Worm (Caenorhabditis elegans) whole organism, young adult: ENCODE data around the gene F09E5.12.

ENCODE experiments used
- B0035.1 ChIP-seq: sonication (generic microtip); optimal IDR thresholded peaks from 2 replicates; lab custom pipeline; 2016; ENCODE audit warnings: missing genetic modification characterization, mild to moderate bottlenecking, missing compliant biosample characterization, missing genotype, missing genetic modification reagents
- B0336.3 ChIP-seq: fragments of 200-800 bp; sonication (Bioruptor generic); IDR thresholded peaks from 2 replicates; pipeline ENCODE4 v1.3.6; 2022; ENCODE audit warnings: missing genetic modification characterization, missing compliant biosample characterization
- F37B4.10 ChIP-seq: fragments of 200-800 bp; sonication (Bioruptor generic); IDR thresholded peaks from 2 replicates; pipeline ENCODE4 v1.3.6; 2022; ENCODE audit warnings: missing genetic modification characterization, missing compliant biosample characterization
- F49E8.2 ChIP-seq: sonication (generic microtip); optimal IDR thresholded peaks from 3 replicates; lab custom pipeline; 2017; ENCODE audit warnings: missing genetic modification characterization, mild to moderate bottlenecking, missing compliant biosample characterization, antibody characterized with exemption, moderate library complexity; ENCODE audit not compliant: insufficient read depth
- F57A8.1 ChIP-seq: fragments of 200-800 bp; sonication (Bioruptor generic); optimal IDR thresholded peaks from 2 replicates; lab custom pipeline; 2018; ENCODE audit warnings: mild to moderate bottlenecking, missing genetic modification characterization, moderate library complexity, missing compliant biosample characterization
- F57C9.4 ChIP-seq: sonication (generic microtip); optimal IDR thresholded peaks from 2 replicates; lab custom pipeline; 2017; ENCODE audit warnings: mild to moderate bottlenecking, missing genetic modification characterization, missing compliant biosample characterization
- T26A5.8 ChIP-seq: sonication (generic microtip); optimal IDR thresholded peaks from 2 replicates; lab custom pipeline; 2016; ENCODE audit warnings: missing genetic modification characterization, missing compliant biosample characterization
- Y53F4B.3 ChIP-seq: fragments of 200-800 bp; sonication (Bioruptor generic); IDR thresholded peaks from 2 replicates; pipeline ENCODE4 v1.3.6; 2022; ENCODE audit warnings: missing genetic modification reagents, missing genetic modification characterization, missing compliant biosample characterization
- Y53G8AR.9 ChIP-seq: fragments of 200-800 bp; sonication (Bioruptor generic); conservative IDR thresholded peaks from 2 replicates; pipeline ENCODE4 v1.3.6; 2022; ENCODE audit warnings: missing genetic modification reagents, missing genetic modification characterization, missing compliant biosample characterization
- Y67H2A.10 ChIP-seq: fragments of 200-800 bp; sonication (Bioruptor generic); conservative IDR thresholded peaks from 2 replicates; pipeline ENCODE4 v1.3.6; 2022; ENCODE audit warnings: missing genetic modification reagents, missing genetic modification characterization, missing compliant biosample characterization
- Y95B8A.8 ChIP-seq: fragments of 200-800 bp; sonication (Bioruptor generic); IDR thresholded peaks from 2 replicates; pipeline ENCODE4 v1.3.6; 2022; ENCODE audit warnings: missing genetic modification reagents, missing genetic modification characterization, missing compliant biosample characterization
- ZK185.1 ChIP-seq: sonication (generic microtip); optimal IDR thresholded peaks from 2 replicates; lab custom pipeline; 2016; ENCODE audit warnings: mild to moderate bottlenecking, missing genetic modification characterization, missing compliant biosample characterization; ENCODE audit not compliant: poor library complexity, severe bottlenecking
- ama-1 ChIP-seq, 3 experiments: fragments of 150-350 bp in 1 of 3; sonication (generic microtip) in 2 of 3; optimal IDR thresholded peaks; 2 replicates each; lab custom pipeline; 2014 to 2018; ENCODE audit warnings: missing biosample characterization in 2 of 3, missing genetic modification characterization in 2 of 3, missing genetic modification reagents in 2 of 3
- aptf-2 ChIP-seq: fragments of 200-800 bp; sonication (Bioruptor generic); conservative IDR thresholded peaks from 2 replicates; pipeline ENCODE4 v1.3.6; 2022; ENCODE audit warnings: missing genetic modification reagents, missing genetic modification characterization, missing compliant biosample characterization
- aptf-3 ChIP-seq: fragments of 200-800 bp; sonication (Bioruptor generic); IDR thresholded peaks from 2 replicates; pipeline ENCODE4 v1.3.6; 2022; ENCODE audit warnings: missing genetic modification characterization, missing compliant biosample characterization
- attf-5 ChIP-seq: fragments of 200-800 bp; sonication (Bioruptor generic); optimal IDR thresholded peaks from 2 replicates; lab custom pipeline; 2018; ENCODE audit warnings: mild to moderate bottlenecking, missing genetic modification characterization, missing compliant biosample characterization
- attf-6 ChIP-seq: fragments of 200-800 bp; sonication (Bioruptor generic); IDR thresholded peaks from 2 replicates; pipeline ENCODE4 v1.3.6; 2022; ENCODE audit warnings: missing genetic modification reagents, missing genetic modification characterization, missing compliant biosample characterization
- cebp-1 ChIP-seq, 2 experiments: fragments of 200-800 bp in 1 of 2; sonication (Bioruptor generic) in 1 of 2; sonication (generic microtip) in 1 of 2; IDR thresholded peaks in 1 of 2; optimal IDR thresholded peaks in 1 of 2; 2 replicates each; pipeline versions ENCODE4 v1.3.6 to Lab custom; 2017 to 2022; ENCODE audit warnings: missing compliant biosample characterization in 2 of 2, missing genetic modification characterization in 2 of 2, mild to moderate bottlenecking in 1 of 2, missing genetic modification reagents in 1 of 2, moderate library complexity in 1 of 2
- ceh-40 ChIP-seq: fragments of 200-800 bp; sonication (Bioruptor generic); IDR thresholded peaks from 2 replicates; pipeline ENCODE4 v1.3.6; 2022; ENCODE audit warnings: missing genetic modification characterization, missing compliant biosample characterization
- die-1 ChIP-seq: sonication (generic microtip); optimal IDR thresholded peaks from 2 replicates; lab custom pipeline; 2016; ENCODE audit warnings: missing genotype, mild to moderate bottlenecking, missing genetic modification characterization, missing compliant biosample characterization
- egl-44 ChIP-seq: fragments of 200-800 bp; sonication (Bioruptor generic); IDR thresholded peaks from 2 replicates; pipeline ENCODE4 v1.3.6; 2022; ENCODE audit warnings: missing genetic modification reagents, missing genetic modification characterization, missing compliant biosample characterization
- ekl-4 ChIP-seq: fragments of 200-800 bp; sonication (Bioruptor generic); IDR thresholded peaks from 2 replicates; pipeline ENCODE4 v1.3.6; 2022; ENCODE audit warnings: missing genetic modification reagents, missing genetic modification characterization, missing compliant biosample characterization
- hmg-20 ChIP-seq: fragments of 200-800 bp; sonication (Bioruptor generic); IDR thresholded peaks from 2 replicates; pipeline ENCODE4 v1.3.6; 2022; ENCODE audit warnings: missing genetic modification reagents, missing genetic modification characterization, missing compliant biosample characterization
- hsf-1 ChIP-seq: fragments of 200-800 bp; sonication (Bioruptor generic); IDR thresholded peaks from 2 replicates; pipeline ENCODE4 v1.3.6; 2022; ENCODE audit warnings: missing genetic modification reagents, missing genetic modification characterization, missing compliant biosample characterization
- let-607 ChIP-seq, 2 experiments: fragments of 200-800 bp in 1 of 2; sonication (Bioruptor generic) in 1 of 2; sonication (generic microtip) in 1 of 2; optimal IDR thresholded peaks; 2 replicates each; lab custom pipeline; 2016 to 2018; ENCODE audit warnings: mild to moderate bottlenecking in 2 of 2, missing compliant biosample characterization in 2 of 2, missing genetic modification characterization in 2 of 2, moderate library complexity in 2 of 2, missing genotype in 1 of 2
- lin-26 ChIP-seq: fragments of 200-800 bp; sonication (Bioruptor generic); IDR thresholded peaks from 2 replicates; pipeline ENCODE4 v1.3.6; 2022; ENCODE audit warnings: missing genetic modification reagents, missing genetic modification characterization, missing compliant biosample characterization
- lin-54 ChIP-seq: fragments of 200-800 bp; sonication (Bioruptor generic); optimal IDR thresholded peaks from 2 replicates; lab custom pipeline; 2018; ENCODE audit warnings: mild to moderate bottlenecking, missing genetic modification characterization, missing compliant biosample characterization
- lsl-1 ChIP-seq: fragments of 200-800 bp; sonication (Bioruptor generic); optimal IDR thresholded peaks from 2 replicates; lab custom pipeline; 2018; ENCODE audit warnings: mild to moderate bottlenecking, missing genetic modification characterization, moderate library complexity, missing compliant biosample characterization
- madf-3 ChIP-seq: fragments of 200-800 bp; sonication (Bioruptor generic); IDR thresholded peaks from 2 replicates; pipeline ENCODE4 v1.3.6; 2022; ENCODE audit warnings: missing genetic modification reagents, missing genetic modification characterization, missing compliant biosample characterization
- madf-6 ChIP-seq: fragments of 200-800 bp; sonication (Bioruptor generic); IDR thresholded peaks from 2 replicates; pipeline ENCODE4 v1.3.6; 2022; ENCODE audit warnings: missing genetic modification reagents, missing genetic modification characterization, missing compliant biosample characterization
- mes-4 ChIP-seq: sonication (generic microtip); optimal IDR thresholded peaks from 2 replicates; lab custom pipeline; 2016; ENCODE audit warnings: missing genotype, missing genetic modification characterization, missing compliant biosample characterization
- nfya-2 ChIP-seq: fragments of 200-800 bp; sonication (Bioruptor generic); IDR thresholded peaks from 2 replicates; pipeline ENCODE4 v1.3.6; 2022; ENCODE audit warnings: missing genetic modification reagents, missing genetic modification characterization, missing compliant biosample characterization
- nhr-27 ChIP-seq: fragments of 200-800 bp; sonication (Bioruptor generic); optimal IDR thresholded peaks from 2 replicates; lab custom pipeline; 2018; ENCODE audit warnings: mild to moderate bottlenecking, missing genetic modification characterization, moderate library complexity, missing compliant biosample characterization
- pbrm-1 ChIP-seq: fragments of 200-800 bp; sonication (Bioruptor generic); IDR thresholded peaks from 2 replicates; pipeline ENCODE4 v1.3.6; 2022; ENCODE audit warnings: missing genetic modification reagents, missing genetic modification characterization, missing compliant biosample characterization
- rcor-1 ChIP-seq: fragments of 200-800 bp; sonication (Bioruptor generic); IDR thresholded peaks from 2 replicates; pipeline ENCODE4 v1.3.6; 2022; ENCODE audit warnings: missing genetic modification reagents, missing genetic modification characterization, missing compliant biosample characterization
- rec-8 ChIP-seq, 2 experiments: sonication (generic microtip); optimal IDR thresholded peaks; 2 replicates each; lab custom pipeline; 2016; ENCODE audit warnings: mild to moderate bottlenecking in 2 of 2, missing genetic modification characterization in 2 of 2, missing genetic modification reagents in 2 of 2, missing genotype in 2 of 2, missing biosample characterization in 1 of 2, missing compliant biosample characterization in 1 of 2, moderate library complexity in 1 of 2
- repo-1 ChIP-seq: sonication (generic microtip); optimal IDR thresholded peaks from 2 replicates; lab custom pipeline; 2017; ENCODE audit warnings: mild to moderate bottlenecking, missing genetic modification characterization, missing compliant biosample characterization
- sea-2 ChIP-seq: fragments of 200-800 bp; sonication (Bioruptor generic); IDR thresholded peaks from 2 replicates; pipeline ENCODE4 v1.3.6; 2022; ENCODE audit warnings: missing genetic modification characterization, missing compliant biosample characterization
- snpc-1.1 ChIP-seq: sonication (generic microtip); optimal IDR thresholded peaks from 2 replicates; lab custom pipeline; 2017; ENCODE audit warnings: missing genetic modification characterization, mild to moderate bottlenecking, missing compliant biosample characterization, antibody characterized with exemption, moderate library complexity, missing genotype, missing genetic modification reagents; ENCODE audit not compliant: insufficient read depth
- snpc-3.4 ChIP-seq: sonication (generic microtip); optimal IDR thresholded peaks from 2 replicates; lab custom pipeline; 2017; ENCODE audit warnings: missing genetic modification characterization, mild to moderate bottlenecking, missing compliant biosample characterization, antibody characterized with exemption, moderate library complexity, missing genotype, missing genetic modification reagents
- tbp1 ChIP-seq: fragments of 200-800 bp; sonication (Bioruptor generic); optimal IDR thresholded peaks from 2 replicates; lab custom pipeline; 2018; ENCODE audit warnings: mild to moderate bottlenecking, missing genetic modification characterization, missing compliant biosample characterization
- tbx-9 ChIP-seq: sonication (generic microtip); optimal IDR thresholded peaks from 2 replicates; lab custom pipeline; 2016; ENCODE audit warnings: borderline replicate concordance, missing genetic modification characterization, inconsistent platforms, missing compliant biosample characterization
- tlf-1 ChIP-seq: fragments of 200-800 bp; sonication (Bioruptor generic); optimal IDR thresholded peaks from 2 replicates; lab custom pipeline; 2018; ENCODE audit warnings: mild to moderate bottlenecking, missing genetic modification characterization, missing compliant biosample characterization
- ztf-18 ChIP-seq: sonication (generic microtip); optimal IDR thresholded peaks from 2 replicates; lab custom pipeline; 2016; ENCODE audit warnings: missing genotype, mild to moderate bottlenecking, missing genetic modification characterization, missing compliant biosample characterization
- ztf-25 ChIP-seq: fragments of 200-800 bp; sonication (Bioruptor generic); IDR thresholded peaks from 2 replicates; pipeline ENCODE4 v1.3.6; 2022; ENCODE audit warnings: missing genetic modification reagents, missing genetic modification characterization, missing compliant biosample characterization

The F09E5.12 gene

DNA sequence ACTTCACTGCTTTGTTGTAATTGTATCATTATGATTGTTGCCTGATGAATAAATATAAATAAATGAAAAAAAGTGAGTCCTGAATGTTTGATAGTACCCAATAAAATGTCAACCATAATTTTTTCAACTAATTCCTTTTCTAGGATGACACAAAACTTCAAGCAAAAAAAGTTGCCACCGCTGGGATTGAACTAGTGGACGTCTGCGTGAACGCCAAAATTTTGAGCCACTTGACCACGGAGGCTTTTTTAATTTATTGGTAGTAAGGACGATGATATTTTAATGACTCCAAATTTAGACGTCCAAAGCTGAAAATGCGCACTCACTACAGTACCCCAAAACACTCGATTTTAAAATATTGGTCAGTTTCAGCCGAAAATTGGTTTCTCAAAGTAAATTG, 16.9 kb downstream of the F09E5.12 start (continued):
- TF ChIP-seq attf-5 (GFP tag; lab: Kevin White, UChicago): peak; percentile 65
- peak; percentile 71; the same call in 1 of the 2 replicates for TF ChIP-seq Y53G8AR.9
- peak; percentile 78 for TF ChIP-seq mes-4 (tag; lab: Kevin White, UChicago)
- TF ChIP-seq tbp1 (GFP tag; lab: Kevin White, UChicago): peak; percentile 91
- peak; percentile 0 for TF ChIP-seq B0035.1 (tag; lab: Kevin White, UChicago)
- peak; percentile 93 for TF ChIP-seq B0336.3 (GFP tag; lab: Robert Waterston, UW)
- peak; percentile 69; the same call in 1 of the 2 replicates for TF ChIP-seq ekl-4 (GFP tag; lab: Robert Waterston, UW)
- peak; percentile 80 to 84 for TF ChIP-seq rec-8 (tag; optimal IDR thresholded peaks at IDR 0.05; lab: Kevin White, UChicago)
- 0 out of 2 replicates have a peak, but pooled peaks have one; percentile 62 for TF ChIP-seq nfya-2
- TF ChIP-seq egl-44 (GFP tag; lab: Robert Waterston, UW): peak; percentile 64; the same call in 1 of the 2 replicates
- peak; percentile 78 for TF ChIP-seq T26A5.8
- TF ChIP-seq ztf-18: peak; percentile 46
- TF ChIP-seq snpc-1.1 (tag; lab: Kevin White, UChicago): peak; percentile 43
- peak; percentile 96 for TF ChIP-seq lin-26 (GFP tag; lab: Robert Waterston, UW)
- peak; percentile 77 for TF ChIP-seq pbrm-1 (GFP tag; lab: Robert Waterston, UW)
- TF ChIP-seq madf-3 (GFP tag; lab: Robert Waterston, UW): 0 out of 2 replicates have a peak, but pooled peaks have one; percentile 77
- TF ChIP-seq sea-2 (GFP tag; lab: Robert Waterston, UW): no peak
- TF ChIP-seq ztf-25 (GFP tag; lab: Robert Waterston, UW): peak; percentile 94
- TF ChIP-seq tlf-1: peak; percentile 10
- TF ChIP-seq ama-1 (optimal IDR thresholded peaks at IDR 0.05; lab: Kevin White, UChicago): no peak
- peak; percentile 48 to 64 for TF ChIP-seq ama-1 (GFP tag; optimal IDR thresholded peaks at IDR 0.05; lab: Kevin White, UChicago)
- no peak for TF ChIP-seq snpc-3.4 (tag; lab: Kevin White, UChicago)
- peak; percentile 27 for TF ChIP-seq F57A8.1 (GFP tag; lab: Kevin White, UChicago)
- TF ChIP-seq madf-6 (GFP tag; lab: Robert Waterston, UW): peak; percentile 72
- no peak for TF ChIP-seq aptf-2
- peak; percentile 44 for TF ChIP-seq lsl-1
- TF ChIP-seq die-1 (tag; lab: Kevin White, UChicago): peak; percentile 88
- TF ChIP-seq tbx-9 (tag; lab: Kevin White, UChicago): no peak
- TF ChIP-seq lin-54: peak; percentile 71
- peak; percentile 69 for TF ChIP-seq attf-6 (GFP tag; lab: Robert Waterston, UW)
- TF ChIP-seq Y67H2A.10: no peak
- TF ChIP-seq cebp-1 (GFP tag; IDR thresholded peaks at IDR 0.05; lab: Robert Waterston, UW): peak; percentile 39; the same call in 1 of the 2 replicates
- TF ChIP-seq cebp-1 (tag; optimal IDR thresholded peaks at IDR 0.05; lab: Kevin White, UChicago): peak; percentile 66
- peak; percentile 64 for TF ChIP-seq hsf-1 (GFP tag; lab: Robert Waterston, UW)
- TF ChIP-seq ZK185.1: peak; percentile 54
- 0 out of 2 replicates have a peak, but pooled peaks have one; percentile 66 for TF ChIP-seq F37B4.10 (GFP tag; lab: Robert Waterston, UW)
- TF ChIP-seq ceh-40: peak; percentile 90
- peak; percentile 69 for TF ChIP-seq nhr-27 (tag; lab: Kevin White, UChicago)
- TF ChIP-seq Y53F4B.3 (GFP tag; lab: Robert Waterston, UW): peak; percentile 26; the same call in 1 of the 2 replicates
- TF ChIP-seq F49E8.2 (tag; lab: Kevin White, UChicago): peak; percentile 60
- peak; percentile 25; the same call in 1 of the 2 replicates for TF ChIP-seq hmg-20 (GFP tag; lab: Robert Waterston, UW)
- TF ChIP-seq aptf-3: peak; percentile 98
- 0 out of 2 replicates have a peak, but pooled peaks have one; percentile 75 for TF ChIP-seq Y95B8A.8 (GFP tag; lab: Robert Waterston, UW)
- peak; percentile 47 to 54 for TF ChIP-seq let-607 (tag; optimal IDR thresholded peaks at IDR 0.05; lab: Kevin White, UChicago)
- peak; percentile 86 for TF ChIP-seq repo-1 (tag; lab: Kevin White, UChicago)
- peak; percentile 77 for TF ChIP-seq F57C9.4 (tag; lab: Kevin White, UChicago)
- TF ChIP-seq rcor-1 (GFP tag; lab: Robert Waterston, UW): no peak
